Worm (Caenorhabditis elegans) whole organism, L2 larva: Measurements from ENCODE around the gene suf-1.

Experiments used
- lin-39 ChIP-seq: fragments of 150-350 bp; optimal IDR thresholded peaks from 2 replicates; lab custom pipeline; 2014; ENCODE audit warnings: missing biosample characterization, missing genetic modification reagents, missing genetic modification characterization
- nhr-6 ChIP-seq: fragments of 150-350 bp; optimal IDR thresholded peaks from 2 replicates; lab custom pipeline; 2014; ENCODE audit warnings: missing biosample characterization, missing genetic modification characterization
- snpc-4 ChIP-seq: fragments of 150-350 bp; optimal IDR thresholded peaks from 2 replicates; lab custom pipeline; 2014; ENCODE audit warnings: missing biosample characterization, missing genetic modification characterization
- unc-55 ChIP-seq: fragments of 150-350 bp; sonication (generic microtip); optimal IDR thresholded peaks from 3 replicates; lab custom pipeline; 2014; ENCODE audit warnings: missing biosample characterization, missing genetic modification reagents, missing genetic modification characterization

DNA sequence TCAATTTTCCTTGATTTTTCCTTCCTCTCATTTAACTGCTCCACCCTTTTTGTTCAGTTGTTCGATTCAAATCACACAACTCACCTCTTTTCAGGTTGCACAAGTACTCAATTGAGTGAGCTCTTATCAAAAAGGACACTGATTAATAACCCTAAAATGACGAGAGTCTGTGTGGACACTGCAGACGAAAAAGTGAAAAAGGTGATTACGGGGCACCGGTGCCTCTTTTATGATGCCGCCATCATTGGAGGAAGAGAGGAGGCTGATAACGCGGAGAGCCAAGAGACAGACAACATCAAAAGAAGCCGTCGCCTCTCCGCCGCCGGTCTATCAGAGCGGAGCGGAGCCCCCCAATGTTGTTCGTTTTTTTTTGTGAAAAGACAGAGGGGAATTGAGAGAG is 21.5 kb downstream of the suf-1 start, which contains the start of gene sptf-2:
- TF ChIP-seq unc-55 (GFP tag; lab: Kevin White, UChicago): no peak
- no peak for TF ChIP-seq snpc-4 (tag; lab: Kevin White, UChicago)
- TF ChIP-seq lin-39 (tag; lab: Kevin White, UChicago): no peak
- no peak for TF ChIP-seq nhr-6 (tag; lab: Kevin White, UChicago)
